Fruit fly (Drosophila melanogaster) Kc167 (cell line): ENCODE results near the gene CG33687.

Experiments
- h ChIP-seq: fragments of >200 bp; optimal IDR thresholded peaks from 3 replicates; lab custom pipeline; 2018; ENCODE audit warnings: missing external identifiers
- psq ChIP-seq: fragments of >200 bp; optimal IDR thresholded peaks from 2 replicates; lab custom pipeline; 2017; ENCODE audit warnings: missing external identifiers

- no peak for TF ChIP-seq h (lab: Kevin White, UChicago)
- no peak for TF ChIP-seq psq (lab: Kevin White, UChicago)
These were observed 43.6 kb downstream of the CG33687 start for dm6 chr3L:16241296-16241695.
